Worm (Caenorhabditis elegans) whole organism, L4/young adult: Measurements from ENCODE around the gene epg-5.

Experiments used
- W03F9.2 ChIP-seq: fragments of 150-350 bp; optimal IDR thresholded peaks from 2 replicates; lab custom pipeline; 2014; ENCODE audit warnings: missing biosample characterization, missing genetic modification characterization
- him-1 ChIP-seq: sonication (generic microtip); optimal IDR thresholded peaks from 2 replicates; lab custom pipeline; 2016; ENCODE audit warnings: missing genotype, missing genetic modification reagents, missing genetic modification characterization, missing compliant biosample characterization

DNA sequence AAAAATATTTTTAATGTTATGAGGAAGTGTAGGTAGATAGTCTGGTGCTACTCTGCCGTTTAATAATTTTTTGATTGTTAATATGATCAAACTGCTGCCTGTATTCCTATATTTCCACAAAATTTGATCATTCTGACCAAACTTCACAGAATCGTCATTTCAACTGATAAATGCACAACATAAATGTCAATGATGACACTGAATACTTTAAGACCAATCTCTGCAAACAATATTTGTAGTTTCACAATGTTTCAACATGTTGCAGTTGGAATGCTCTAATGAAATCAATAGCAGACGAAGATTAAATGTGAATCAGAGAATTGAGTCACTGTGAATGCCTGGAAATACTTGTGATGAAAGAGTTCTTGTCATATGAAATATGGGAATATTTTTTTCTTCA is 20.6 kb upstream of the epg-5 start:
- no peak for TF ChIP-seq him-1 (tag; lab: Kevin White, UChicago)
- TF ChIP-seq W03F9.2 (tag; lab: Kevin White, UChicago), result no peak
